Worm (Caenorhabditis elegans) whole organism, late embryonic: ENCODE data around the gene T01C1.4.

ENCODE experiments used
- K09A11.1 ChIP-seq: sonication (generic microtip); optimal IDR thresholded peaks from 2 replicates; lab custom pipeline; 2017; ENCODE audit warnings: antibody characterized with exemption, mild to moderate bottlenecking, missing genetic modification characterization, missing compliant biosample characterization; ENCODE audit not compliant: insufficient read depth
- ceh-14 ChIP-seq: sonication (generic microtip); optimal IDR thresholded peaks from 2 replicates; lab custom pipeline; 2016; ENCODE audit warnings: missing genotype, missing genetic modification characterization, missing compliant biosample characterization
- ceh-2 ChIP-seq: sonication (generic microtip); optimal IDR thresholded peaks from 2 replicates; lab custom pipeline; 2016; ENCODE audit warnings: missing genotype, missing genetic modification characterization, missing compliant biosample characterization
- ceh-24 ChIP-seq: sonication (generic microtip); optimal IDR thresholded peaks from 2 replicates; lab custom pipeline; 2016; ENCODE audit warnings: mild to moderate bottlenecking, missing genetic modification characterization, missing compliant biosample characterization
- ceh-30 ChIP-seq: fragments of 150-350 bp; optimal IDR thresholded peaks from 2 replicates; lab custom pipeline; 2014; ENCODE audit warnings: missing biosample characterization, missing genetic modification characterization
- ceh-31 ChIP-seq: sonication (generic microtip); optimal IDR thresholded peaks from 2 replicates; lab custom pipeline; 2016; ENCODE audit warnings: missing genetic modification characterization, missing compliant biosample characterization
- ceh-34 ChIP-seq: sonication (generic microtip); optimal IDR thresholded peaks from 2 replicates; lab custom pipeline; 2016; ENCODE audit warnings: mild to moderate bottlenecking, missing genetic modification characterization, missing compliant biosample characterization
- dmd-4 ChIP-seq: sonication (generic microtip); optimal IDR thresholded peaks from 2 replicates; lab custom pipeline; 2016; ENCODE audit warnings: borderline replicate concordance, missing genetic modification characterization, missing compliant biosample characterization
- dve-1 ChIP-seq: sonication (generic microtip); optimal IDR thresholded peaks from 2 replicates; lab custom pipeline; 2017; ENCODE audit warnings: antibody characterized with exemption, mild to moderate bottlenecking, missing genetic modification characterization, missing compliant biosample characterization
- elt-2 ChIP-seq: sonication (generic microtip); optimal IDR thresholded peaks from 2 replicates; lab custom pipeline; 2016; ENCODE audit warnings: missing genetic modification reagents, missing genetic modification characterization, missing compliant biosample characterization
- fkh-6 ChIP-seq: sonication (generic microtip); optimal IDR thresholded peaks from 2 replicates; lab custom pipeline; 2016; ENCODE audit warnings: missing genetic modification characterization, missing compliant biosample characterization
- hlh-13 ChIP-seq: fragments of 200-800 bp; sonication (Bioruptor generic); optimal IDR thresholded peaks from 2 replicates; lab custom pipeline; 2018; ENCODE audit warnings: mild to moderate bottlenecking, missing genetic modification characterization, missing compliant biosample characterization
- hlh-15 ChIP-seq: sonication (generic microtip); optimal IDR thresholded peaks from 2 replicates; lab custom pipeline; 2016; ENCODE audit warnings: missing genetic modification characterization, missing compliant biosample characterization
- hlh-30 ChIP-seq: sonication (generic microtip); optimal IDR thresholded peaks from 2 replicates; lab custom pipeline; 2017; ENCODE audit warnings: antibody characterized with exemption, missing genetic modification characterization, missing compliant biosample characterization; ENCODE audit not compliant: insufficient read depth
- hlh-8 ChIP-seq: sonication (generic microtip); optimal IDR thresholded peaks from 2 replicates; lab custom pipeline; 2016; ENCODE audit warnings: missing genotype, missing genetic modification characterization, missing compliant biosample characterization
- lim-6 ChIP-seq: sonication (generic microtip); optimal IDR thresholded peaks from 2 replicates; lab custom pipeline; 2016; ENCODE audit warnings: missing genetic modification characterization, missing compliant biosample characterization
- lin-11 ChIP-seq: fragments of 200-800 bp; sonication (Bioruptor generic); optimal IDR thresholded peaks from 2 replicates; lab custom pipeline; 2018; ENCODE audit warnings: mild to moderate bottlenecking, missing genetic modification characterization, missing compliant biosample characterization
- nfya-1 ChIP-seq: sonication (generic microtip); optimal IDR thresholded peaks from 2 replicates; lab custom pipeline; 2017; ENCODE audit warnings: missing genetic modification characterization, mild to moderate bottlenecking, missing compliant biosample characterization, antibody characterized with exemption, moderate library complexity
- nhr-11 ChIP-seq: fragments of 150-350 bp; optimal IDR thresholded peaks from 2 replicates; lab custom pipeline; 2014; ENCODE audit warnings: missing biosample characterization, missing genetic modification characterization
- nhr-232 ChIP-seq: sonication (generic microtip); optimal IDR thresholded peaks from 2 replicates; lab custom pipeline; 2016; ENCODE audit warnings: missing genetic modification characterization, missing compliant biosample characterization
- pax-1 ChIP-seq: fragments of 150-350 bp; optimal IDR thresholded peaks from 2 replicates; lab custom pipeline; 2014; ENCODE audit warnings: missing biosample characterization, missing genetic modification characterization
- pha-4 ChIP-seq: fragments of 150-350 bp; optimal IDR thresholded peaks from 2 replicates; lab custom pipeline; 2018; ENCODE audit warnings: missing biosample characterization, missing genetic modification reagents, missing genetic modification characterization
- ref-2 ChIP-seq: sonication (generic microtip); optimal IDR thresholded peaks from 2 replicates; lab custom pipeline; 2016; ENCODE audit warnings: missing genetic modification characterization, missing compliant biosample characterization
- sdc-2 ChIP-seq: sonication (generic microtip); optimal IDR thresholded peaks from 2 replicates; lab custom pipeline; 2016; ENCODE audit warnings: missing genotype, missing genetic modification characterization, missing compliant biosample characterization
- sox-2 ChIP-seq: fragments of 200-800 bp; sonication (Bioruptor generic); IDR thresholded peaks from 2 replicates; pipeline ENCODE4 v1.3.6; 2022; ENCODE audit warnings: missing genetic modification reagents, missing genetic modification characterization, missing compliant biosample characterization
- ttx-3 ChIP-seq: sonication (generic microtip); optimal IDR thresholded peaks from 2 replicates; lab custom pipeline; 2016; ENCODE audit warnings: missing genetic modification reagents, missing genetic modification characterization, missing compliant biosample characterization
- unc-3 ChIP-seq, 2 experiments: fragments of 200-800 bp in 1 of 2; sonication (Bioruptor generic) in 1 of 2; sonication (generic microtip) in 1 of 2; conservative IDR thresholded peaks in 1 of 2; optimal IDR thresholded peaks in 1 of 2; 2 replicates each; pipeline versions ENCODE4 v1.3.6 to Lab custom; 2016 to 2022; ENCODE audit warnings: missing compliant biosample characterization in 2 of 2, missing genetic modification characterization in 2 of 2, missing genetic modification reagents in 1 of 2
- unc-42 ChIP-seq: sonication (generic microtip); optimal IDR thresholded peaks from 2 replicates; lab custom pipeline; 2016; ENCODE audit warnings: missing genotype, missing genetic modification characterization, missing compliant biosample characterization
- unc-86 ChIP-seq: sonication (generic microtip); optimal IDR thresholded peaks from 2 replicates; lab custom pipeline; 2016; ENCODE audit warnings: missing genetic modification characterization, missing compliant biosample characterization
- zip-5 ChIP-seq: sonication (generic microtip); optimal IDR thresholded peaks from 2 replicates; lab custom pipeline; 2016; ENCODE audit warnings: missing genetic modification characterization, missing compliant biosample characterization

Gene T01C1.4

DNA sequence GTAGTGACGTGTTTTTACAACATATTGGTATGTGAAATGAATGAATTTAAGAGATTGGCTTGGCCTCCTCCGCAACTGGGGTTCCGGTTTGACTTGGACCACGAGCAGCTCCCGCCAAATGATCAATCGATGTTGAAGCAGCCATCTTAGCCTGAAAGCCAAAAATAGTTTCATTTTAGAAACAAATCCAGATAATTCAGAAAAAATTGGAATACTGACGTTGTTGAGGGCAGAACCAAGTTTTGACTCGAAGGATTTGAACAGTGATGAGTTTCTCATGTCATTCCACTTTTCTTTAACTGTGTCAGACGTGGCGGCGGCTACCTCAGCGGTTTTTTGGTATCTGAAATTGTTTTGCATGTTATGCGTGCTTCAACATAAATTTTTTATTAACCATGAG is 41.0 kb downstream of the T01C1.4 start:
- TF ChIP-seq ceh-24 (tag; lab: Kevin White, UChicago) (no peak), nhr-11 (tag; lab: Kevin White, UChicago) (no peak), unc-86 (tag; lab: Kevin White, UChicago) (no peak), nfya-1 (tag; lab: Kevin White, UChicago) (no peak), ceh-14 (tag; lab: Kevin White, UChicago) (no peak), hlh-8 (no peak), pax-1 (no peak)

DNA sequence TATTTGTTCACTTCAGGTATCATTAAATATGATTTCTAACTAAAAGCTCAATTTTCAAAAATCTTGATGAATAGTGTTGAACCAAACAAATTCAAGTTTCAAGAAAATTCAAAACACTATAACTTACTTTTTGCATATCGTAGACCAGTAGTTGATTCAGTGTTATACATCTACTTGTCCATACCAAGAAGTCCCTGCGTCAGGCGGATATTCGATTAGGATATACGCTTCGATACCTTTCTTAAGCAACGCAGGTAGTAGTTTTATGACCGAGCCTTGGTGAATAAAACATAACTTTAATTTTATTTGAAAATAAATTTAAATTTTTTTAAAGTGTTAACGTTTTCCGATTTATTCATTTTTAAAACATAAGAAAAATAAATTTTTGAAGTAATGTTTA is 41.5 kb downstream of the T01C1.4 start:
- TF ChIP-seq unc-86 (tag; lab: Kevin White, UChicago) (no peak), pha-4 (no peak), zip-5 (tag; lab: Kevin White, UChicago) (no peak), hlh-30 (tag; lab: Kevin White, UChicago) (no peak), sox-2 (no peak)
- TF ChIP-seq, all 69 proteins: peak for 0

DNA sequence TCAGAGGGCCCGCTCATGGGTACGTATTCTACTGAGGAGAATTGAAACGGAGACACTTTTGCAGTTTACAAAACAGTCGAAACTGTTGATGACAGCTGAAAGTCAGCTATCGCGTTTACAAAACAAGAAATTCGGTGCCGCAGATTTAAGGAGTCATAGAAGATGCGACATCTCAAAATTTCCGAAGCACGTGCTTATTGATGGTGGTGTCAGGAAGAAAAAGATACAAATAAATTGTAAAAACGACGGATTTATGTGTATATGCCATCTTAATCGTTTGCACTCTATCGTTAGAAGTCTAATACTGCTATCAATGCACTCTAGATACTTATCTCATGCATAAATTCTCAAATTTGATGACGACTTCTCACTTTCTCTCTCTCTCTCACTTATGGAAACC is 42.7 kb downstream of the T01C1.4 start, which contains the start of gene F13E6.2:
Gene F13E6.2 (minus strand): TSS at position 101 of the 400 bp plus-strand sequence.
- no peak for TF ChIP-seq ceh-31 (tag; lab: Kevin White, UChicago)
- TF ChIP-seq lin-11 (tag; lab: Kevin White, UChicago): no peak
- no peak for TF ChIP-seq dve-1 (tag; lab: Kevin White, UChicago)
- TF ChIP-seq ceh-2: no peak
- TF ChIP-seq, all 69 proteins: peak for 0

DNA sequence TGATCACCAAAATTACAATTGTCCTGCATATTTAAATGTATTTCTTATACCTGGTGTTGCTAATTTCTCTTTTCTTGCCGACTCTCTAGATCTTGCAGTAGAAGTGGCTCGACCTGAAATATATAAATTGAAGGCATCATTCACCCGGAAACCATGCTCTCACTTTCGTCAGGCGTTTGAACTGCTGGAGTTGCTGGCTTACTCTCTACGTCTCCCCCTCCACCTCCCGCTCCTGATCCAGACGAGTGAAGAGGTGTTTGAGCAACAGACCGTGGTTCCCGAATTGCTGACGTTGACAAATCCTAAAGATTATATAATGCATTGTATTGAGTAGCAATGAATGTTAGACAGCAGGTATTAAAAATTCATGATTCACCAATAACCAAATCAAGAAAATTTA is 46.7 kb downstream of the T01C1.4 start:
- TF ChIP-seq ref-2 (tag; lab: Kevin White, UChicago) (no peak), K09A11.1 (tag; lab: Kevin White, UChicago) (no peak), hlh-13 (GFP tag; lab: Kevin White, UChicago) (no peak), dmd-4 (tag; lab: Kevin White, UChicago) (no peak)

DNA sequence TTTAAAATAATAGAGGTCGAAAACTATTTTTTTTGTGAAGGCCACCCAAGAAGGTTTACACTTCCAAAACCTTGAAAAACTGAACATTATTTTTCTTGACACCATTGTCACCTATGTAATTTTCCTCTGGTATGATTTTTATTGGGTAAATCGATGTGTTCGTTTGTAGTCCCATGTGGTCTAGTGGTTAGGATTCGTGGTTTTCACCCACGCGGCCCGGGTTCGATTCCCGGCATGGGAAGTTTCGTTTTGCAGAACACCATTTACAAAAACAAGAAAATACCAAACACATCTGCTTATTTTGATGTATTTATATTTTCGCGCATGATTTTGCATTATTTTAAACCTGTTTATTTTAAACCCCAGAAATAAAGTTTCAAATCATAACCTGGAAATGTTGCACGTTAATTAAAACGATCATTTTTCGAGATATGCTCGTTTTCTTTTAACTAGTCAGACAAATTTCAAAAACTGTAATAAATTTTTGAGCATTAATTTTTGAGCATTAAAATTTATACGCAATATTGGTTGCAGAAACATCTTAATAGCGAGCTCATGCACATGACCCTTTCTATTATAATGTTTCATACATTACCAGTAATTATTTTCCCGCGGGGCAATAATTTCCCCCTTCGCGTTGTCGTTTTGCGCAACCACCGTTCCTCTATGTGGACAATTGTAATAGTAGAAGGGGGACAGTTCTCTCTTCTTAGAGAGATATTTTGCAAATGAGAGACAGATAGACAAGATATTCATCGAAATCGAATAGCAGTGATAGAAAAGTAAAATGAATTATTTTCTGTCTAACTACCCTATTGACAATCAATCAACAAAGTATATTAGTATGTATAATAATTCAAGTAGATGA is 49.3 kb downstream of the T01C1.4 start:
- TF ChIP-seq fkh-6 (tag; lab: Kevin White, UChicago): no peak
- TF ChIP-seq sdc-2 (tag; lab: Kevin White, UChicago): peak; percentile 97

- TF ChIP-seq unc-42 (tag; lab: Kevin White, UChicago) (no peak), unc-3 (GFP tag; conservative IDR thresholded peaks at IDR 0.05; lab: Robert Waterston, UW) (no peak), unc-3 (tag; optimal IDR thresholded peaks at IDR 0.05; lab: Kevin White, UChicago) (no peak), hlh-13 (GFP tag; lab: Kevin White, UChicago) (no peak), lim-6 (tag; lab: Kevin White, UChicago) (no peak), sox-2 (no peak), nhr-232 (tag; lab: Kevin White, UChicago) (no peak), ceh-30 (tag; lab: Kevin White, UChicago) (no peak), ttx-3 (tag; lab: Kevin White, UChicago) (no peak), hlh-15 (no peak), elt-2 (tag; lab: Kevin White, UChicago) (no peak), ceh-34 (tag; lab: Kevin White, UChicago) (no peak)
These were observed 50.0 kb downstream of the T01C1.4 start for ce11 chrX:10666871-10667270.
